Worm (Caenorhabditis elegans) whole organism, L1 larva: Measurements from ENCODE around the gene nspc-4.
"Not testable (repeated sequence)": the region's sequence is repeated elsewhere in the genome, so short reads cannot be mapped to it uniquely, and the experiment has no call there.

Source experiments
- C04F5.9 ChIP-seq: sonication (generic microtip); optimal IDR thresholded peaks from 2 replicates; lab custom pipeline; 2016; ENCODE audit warnings: missing genetic modification characterization, missing compliant biosample characterization
- alr-1 ChIP-seq: fragments of 200-800 bp; sonication (Bioruptor generic); optimal IDR thresholded peaks from 2 replicates; lab custom pipeline; 2018; ENCODE audit warnings: borderline replicate concordance, mild to moderate bottlenecking, missing genetic modification characterization, missing compliant biosample characterization
- ama-1 ChIP-seq: fragments of 150-350 bp; optimal IDR thresholded peaks from 2 replicates; lab custom pipeline; 2014
- blmp-1 ChIP-seq: fragments of 150-350 bp; optimal IDR thresholded peaks from 2 replicates; lab custom pipeline; 2014; ENCODE audit warnings: missing biosample characterization, missing genetic modification characterization
- elt-2 ChIP-seq: sonication (generic microtip); optimal IDR thresholded peaks from 2 replicates; lab custom pipeline; 2016; ENCODE audit warnings: missing genetic modification characterization, mild to moderate bottlenecking, inconsistent platforms, missing compliant biosample characterization, missing genetic modification reagents
- elt-3 ChIP-seq, 6 experiments: fragments of 150-350 bp in 1 of 6; sonication (generic microtip); optimal IDR thresholded peaks; 2 replicates each; lab custom pipeline; 2017 to 2018; ENCODE audit warnings: missing biosample characterization in 6 of 6, missing genetic modification characterization in 6 of 6, inconsistent platforms in 1 of 6
- fkh-4 ChIP-seq: sonication (generic microtip); optimal IDR thresholded peaks from 2 replicates; lab custom pipeline; 2016; ENCODE audit warnings: missing compliant biosample characterization, missing genetic modification characterization, borderline replicate concordance
- fkh-8 ChIP-seq: sonication (generic microtip); optimal IDR thresholded peaks from 2 replicates; lab custom pipeline; 2016; ENCODE audit warnings: mild to moderate bottlenecking, missing genetic modification characterization, missing compliant biosample characterization
- grh-1 ChIP-seq: fragments of 200-800 bp; sonication (Bioruptor generic); IDR thresholded peaks from 2 replicates; pipeline ENCODE4 v1.3.6; 2022; ENCODE audit warnings: missing genetic modification reagents, missing genetic modification characterization, missing compliant biosample characterization
- hlh-4 ChIP-seq: sonication (generic microtip); optimal IDR thresholded peaks from 2 replicates; lab custom pipeline; 2016; ENCODE audit warnings: mild to moderate bottlenecking, missing genetic modification characterization, missing compliant biosample characterization
- hpl-2 ChIP-seq: fragments of 150-350 bp; optimal IDR thresholded peaks from 2 replicates; lab custom pipeline; 2014; ENCODE audit warnings: missing biosample characterization, missing genetic modification reagents, missing genetic modification characterization
- lin-14 ChIP-seq: fragments of 200-800 bp; sonication (Bioruptor generic); optimal IDR thresholded peaks from 2 replicates; lab custom pipeline; 2018; ENCODE audit warnings: mild to moderate bottlenecking, missing genetic modification characterization, moderate library complexity, missing compliant biosample characterization
- lin-15B ChIP-seq: fragments of 150-350 bp; sonication (generic microtip); optimal IDR thresholded peaks from 3 replicates; lab custom pipeline; 2014; ENCODE audit warnings: missing biosample characterization, missing genetic modification characterization
- lin-35 ChIP-seq, 2 experiments: fragments of 150-350 bp; optimal IDR thresholded peaks; 2 replicates each; lab custom pipeline; 2014; ENCODE audit warnings: missing biosample characterization in 2 of 2, missing genetic modification characterization in 2 of 2, missing genetic modification reagents in 2 of 2
- lin-39 ChIP-seq: fragments of 150-350 bp; optimal IDR thresholded peaks from 2 replicates; lab custom pipeline; 2014; ENCODE audit warnings: missing biosample characterization, missing genetic modification reagents, missing genetic modification characterization
- lsy-2 ChIP-seq, 2 experiments: fragments of 150-350 bp; optimal IDR thresholded peaks; 2 replicates each; lab custom pipeline; 2014; ENCODE audit warnings: missing biosample characterization in 2 of 2, missing genetic modification characterization in 2 of 2
- mef-2 ChIP-seq: fragments of 150-350 bp; optimal IDR thresholded peaks from 2 replicates; lab custom pipeline; 2014; ENCODE audit warnings: missing biosample characterization, missing genetic modification characterization
- mep-1 ChIP-seq: fragments of 150-350 bp; optimal IDR thresholded peaks from 2 replicates; lab custom pipeline; 2014; ENCODE audit warnings: missing biosample characterization, missing genetic modification characterization
- nhr-12 ChIP-seq: sonication (generic microtip); optimal IDR thresholded peaks from 2 replicates; lab custom pipeline; 2017; ENCODE audit warnings: missing biosample characterization, missing genetic modification characterization
- nhr-19 ChIP-seq: fragments of 200-800 bp; sonication (Bioruptor generic); conservative IDR thresholded peaks from 2 replicates; pipeline ENCODE4 v1.3.6; 2022; ENCODE audit warnings: missing genetic modification characterization, missing compliant biosample characterization
- nhr-20 ChIP-seq: sonication (generic microtip); optimal IDR thresholded peaks from 2 replicates; lab custom pipeline; 2016; ENCODE audit warnings: mild to moderate bottlenecking, missing genetic modification characterization, missing compliant biosample characterization
- nhr-47 ChIP-seq: sonication (generic microtip); optimal IDR thresholded peaks from 2 replicates; lab custom pipeline; 2016; ENCODE audit warnings: mild to moderate bottlenecking, missing genetic modification characterization, moderate library complexity, missing compliant biosample characterization
- nhr-71 ChIP-seq: sonication (generic microtip); optimal IDR thresholded peaks from 2 replicates; lab custom pipeline; 2016; ENCODE audit warnings: mild to moderate bottlenecking, missing genetic modification characterization, moderate library complexity, missing compliant biosample characterization
- nhr-77 ChIP-seq: fragments of 150-350 bp; optimal IDR thresholded peaks from 2 replicates; lab custom pipeline; 2014; ENCODE audit warnings: missing biosample characterization, missing genetic modification characterization
- nhr-85 ChIP-seq: sonication (generic microtip); peaks from one replicate; lab custom pipeline; 2016; ENCODE audit warnings: missing genetic modification characterization, inconsistent platforms, missing compliant biosample characterization
- nhr-90 ChIP-seq: sonication (generic microtip); optimal IDR thresholded peaks from 2 replicates; lab custom pipeline; 2016; ENCODE audit warnings: mild to moderate bottlenecking, missing genetic modification characterization, missing compliant biosample characterization; ENCODE audit not compliant: poor library complexity
- rnt-1 ChIP-seq: sonication (generic microtip); optimal IDR thresholded peaks from 2 replicates; lab custom pipeline; 2016; ENCODE audit warnings: mild to moderate bottlenecking, missing genetic modification characterization, moderate library complexity, missing compliant biosample characterization
- snu-23 ChIP-seq: sonication (generic microtip); optimal IDR thresholded peaks from 2 replicates; lab custom pipeline; 2016; ENCODE audit warnings: missing genetic modification characterization, missing compliant biosample characterization
- sox-4 ChIP-seq: sonication (generic microtip); optimal IDR thresholded peaks from 2 replicates; lab custom pipeline; 2016; ENCODE audit warnings: missing genetic modification characterization, missing compliant biosample characterization
- sptf-1 ChIP-seq: fragments of 150-350 bp; optimal IDR thresholded peaks from 2 replicates; lab custom pipeline; 2014; ENCODE audit warnings: missing biosample characterization, missing genetic modification characterization
- sup-37 ChIP-seq: fragments of 200-800 bp; sonication (Bioruptor generic); optimal IDR thresholded peaks from 2 replicates; lab custom pipeline; 2018; ENCODE audit warnings: mild to moderate bottlenecking, missing genetic modification characterization, missing compliant biosample characterization
- unc-30 ChIP-seq: sonication (generic microtip); optimal IDR thresholded peaks from 2 replicates; lab custom pipeline; 2017; ENCODE audit warnings: missing biosample characterization, missing genetic modification characterization
- unc-86 ChIP-seq: sonication (generic microtip); optimal IDR thresholded peaks from 2 replicates; lab custom pipeline; 2016; ENCODE audit warnings: missing genetic modification characterization, missing compliant biosample characterization
- xbp-1 ChIP-seq: sonication (generic microtip); optimal IDR thresholded peaks from 2 replicates; lab custom pipeline; 2016; ENCODE audit warnings: missing genetic modification characterization, missing compliant biosample characterization
- ztf-4 ChIP-seq: fragments of 150-350 bp; optimal IDR thresholded peaks from 2 replicates; lab custom pipeline; 2014; ENCODE audit warnings: missing biosample characterization, missing genetic modification characterization

Gene nspc-4

DNA sequence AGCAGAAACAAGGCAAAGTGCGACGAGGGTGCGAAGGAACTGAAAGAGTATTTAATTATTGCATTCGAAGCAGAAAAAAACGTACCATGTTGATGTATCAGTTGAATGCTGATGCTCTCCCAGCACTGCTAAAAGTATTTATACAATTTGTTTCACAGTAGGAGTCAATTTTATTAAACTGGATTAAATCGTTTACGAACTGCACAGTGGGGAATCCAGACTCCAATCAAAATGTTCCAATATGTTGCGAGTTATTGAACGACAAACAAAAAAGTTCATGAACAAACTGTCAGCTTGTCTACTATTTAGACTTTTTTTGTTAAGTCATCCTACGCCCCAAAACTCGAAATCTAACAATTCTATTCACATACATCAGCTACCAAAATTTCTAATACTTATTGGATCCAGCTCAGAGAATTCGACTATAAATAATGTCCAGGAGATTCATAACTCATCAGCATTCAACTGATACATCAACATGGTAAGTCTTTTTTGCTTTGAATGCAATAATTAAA, at the start of gene nspc-4, which contains the start of gene nspc-5:
Gene nspc-4 (minus strand): TSS at position 101 of the 515 bp plus-strand sequence.
Gene nspc-5 (plus strand): TSS at position 465 of the 515 bp plus-strand sequence.
- TF ChIP-seq rnt-1, mef-2, xbp-1 (tag; lab: Kevin White, UChicago): not testable (repeated sequence)

DNA sequence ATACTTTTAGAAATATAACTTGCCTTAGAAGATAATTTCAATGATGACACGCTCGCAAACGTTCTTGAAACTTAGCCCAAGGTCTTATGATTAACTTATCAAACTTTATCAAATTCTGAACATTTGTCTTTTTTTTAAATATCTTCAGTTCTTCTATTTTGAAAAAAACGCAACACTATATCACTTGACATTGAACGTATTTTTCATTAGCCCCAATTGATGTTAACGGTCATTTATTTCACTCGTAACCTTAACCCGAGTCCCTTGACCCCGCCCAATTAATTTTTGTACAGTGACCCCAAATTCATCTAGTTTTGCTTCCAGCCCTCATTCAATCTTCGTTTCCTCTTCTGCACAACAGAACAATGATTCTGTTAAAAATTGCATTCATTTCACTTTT, 47.7 kb upstream of the nspc-4 start, which contains the start of gene F18E9.3:
Gene F18E9.3 (plus strand): TSS at position 311 of the 400 bp plus-strand sequence.
- TF ChIP-seq unc-30 (tag; lab: Kevin White, UChicago) (no peak), elt-3 (tag; optimal IDR thresholded peaks at IDR 0.05; lab: Kevin White, UChicago) (peak in 1 of 6 experiments; percentile 6), sptf-1 (tag; lab: Kevin White, UChicago) (no peak)

DNA sequence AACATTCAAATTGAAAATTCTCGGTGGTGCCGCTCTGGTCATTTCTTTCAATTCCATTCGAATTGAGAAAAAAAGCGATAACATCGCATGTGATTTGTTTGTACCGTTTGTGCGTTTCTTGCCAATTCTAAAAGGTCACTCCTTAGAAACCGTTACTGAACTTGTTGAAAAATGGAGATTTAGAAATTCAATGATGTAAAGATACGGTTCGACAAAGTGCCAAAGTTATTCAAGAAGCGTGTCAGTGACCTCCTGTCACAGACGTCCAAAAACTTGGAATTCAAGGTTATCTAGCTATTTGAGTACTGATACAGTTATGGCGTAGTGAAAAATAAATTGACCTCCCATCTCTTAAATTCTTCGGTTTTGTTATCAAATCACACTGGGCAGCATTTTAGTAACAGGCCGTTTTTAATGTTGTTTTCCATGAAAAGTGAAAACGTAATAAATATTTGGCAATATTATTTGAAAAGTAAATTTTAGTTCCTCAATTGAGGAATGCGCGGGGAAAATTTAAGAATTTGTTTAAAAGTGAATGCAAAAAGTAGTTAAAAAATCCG, 46.7 kb upstream of the nspc-4 start:
- TF ChIP-seq rnt-1 (tag; lab: Kevin White, UChicago) (peak; percentile 13), ztf-4 (tag; lab: Kevin White, UChicago) (no peak), nhr-20 (tag; lab: Kevin White, UChicago) (peak; percentile 21), lin-14 (GFP tag; lab: Kevin White, UChicago) (peak; percentile 62), elt-3 (tag; optimal IDR thresholded peaks at IDR 0.05; lab: Kevin White, UChicago) (peak in 1 of 6 experiments; percentile 19), snu-23 (GFP tag; lab: Kevin White, UChicago) (peak; percentile 32), hpl-2 (GFP tag; lab: Kevin White, UChicago) (no peak), grh-1 (GFP tag; lab: Robert Waterston, UW) (no peak), nhr-19 (GFP tag; lab: Robert Waterston, UW) (0 out of 2 replicates have a peak, but pooled peaks have one; percentile 2), nhr-77 (tag; lab: Kevin White, UChicago) (no peak), nhr-71 (tag; lab: Kevin White, UChicago) (peak; percentile 13), nhr-85 (tag; lab: Kevin White, UChicago) (peak; percentile 90), unc-86 (tag; lab: Kevin White, UChicago) (no peak), mep-1 (tag; lab: Kevin White, UChicago) (peak; percentile 36)

DNA sequence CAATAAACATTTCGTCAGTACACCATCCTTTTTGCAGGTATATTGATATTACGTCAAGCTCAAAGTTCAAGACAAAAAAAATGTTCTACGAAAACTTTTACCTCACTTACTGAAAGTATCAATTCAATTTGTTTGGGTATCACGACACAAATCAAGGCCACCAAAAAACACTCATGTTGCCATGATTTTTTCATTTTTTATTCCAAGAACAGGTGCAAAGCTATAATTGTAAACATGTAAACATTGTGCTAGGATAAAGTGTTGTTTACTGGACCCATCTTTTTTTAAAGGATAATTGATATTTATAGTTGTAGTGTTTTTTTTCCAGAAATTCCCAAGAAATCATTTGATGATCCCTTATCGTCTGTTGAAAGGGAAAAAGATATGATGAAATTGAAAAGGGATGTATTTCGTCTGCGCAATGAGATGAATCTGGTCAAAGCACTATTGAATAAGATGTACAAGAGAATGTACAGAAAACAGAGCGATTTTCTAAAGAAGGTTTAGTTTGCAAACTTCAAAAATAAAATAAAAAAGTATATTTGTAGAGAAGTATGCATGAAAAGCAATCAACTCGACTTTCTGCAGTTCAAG, 44.7 kb upstream of the nspc-4 start:
- TF ChIP-seq elt-2 (tag; lab: Kevin White, UChicago) = no peak
- peak; percentile 43 for TF ChIP-seq nhr-71 (tag; lab: Kevin White, UChicago)
- peak; percentile 55 for TF ChIP-seq nhr-85 (tag; lab: Kevin White, UChicago)
- TF ChIP-seq blmp-1 = peak; percentile 90
- no peak for TF ChIP-seq mef-2 (tag; lab: Kevin White, UChicago)
- TF ChIP-seq hlh-4 (tag; lab: Kevin White, UChicago) = peak; percentile 86
- no peak for TF ChIP-seq fkh-4 (tag; lab: Kevin White, UChicago)
- TF ChIP-seq alr-1 (tag; lab: Kevin White, UChicago) = no peak
- TF ChIP-seq sox-4 (tag; lab: Kevin White, UChicago) = no peak
- TF ChIP-seq C04F5.9 (tag; lab: Kevin White, UChicago) = no peak
- peak; percentile 41 for TF ChIP-seq nhr-20 (tag; lab: Kevin White, UChicago)
- TF ChIP-seq sup-37 = no peak
- TF ChIP-seq lsy-2 (tag; optimal IDR thresholded peaks at IDR 0.05; lab: Kevin White, UChicago) = no peak
- TF ChIP-seq fkh-8 = no peak
- peak; percentile 36 for TF ChIP-seq lin-14 (GFP tag; lab: Kevin White, UChicago)
- no peak for TF ChIP-seq nhr-12 (tag; lab: Kevin White, UChicago)
- peak; percentile 33 for TF ChIP-seq nhr-47 (tag; lab: Kevin White, UChicago)
- no peak for TF ChIP-seq grh-1 (GFP tag; lab: Robert Waterston, UW)
- TF ChIP-seq ama-1 = no peak
- TF ChIP-seq mep-1 (tag; lab: Kevin White, UChicago) = no peak
- no peak for TF ChIP-seq nhr-90 (tag; lab: Kevin White, UChicago)
- no peak for TF ChIP-seq lin-35 (GFP tag; optimal IDR thresholded peaks at IDR 0.05; lab: Kevin White, UChicago)
- no peak for TF ChIP-seq lin-39 (tag; lab: Kevin White, UChicago)
- TF ChIP-seq lin-15B = no peak
- TF ChIP-seq nhr-19 (GFP tag; lab: Robert Waterston, UW) = 0 out of 2 replicates have a peak, but pooled peaks have one; percentile 19
- TF ChIP-seq, all 84 proteins: peak for 8
